Fruit fly (Drosophila melanogaster) whole organism, embryonic: ENCODE data around the gene Rpt4.
A peak's percentile ranks its signal among the peaks of the same experiment; 100 is the strongest.

Source experiments
- Bdp1 ChIP-seq: fragments of 200-800 bp; sonication (Bioruptor generic); optimal IDR thresholded peaks from 3 replicates; lab custom pipeline; 2016; ENCODE audit warnings: missing biosample characterization, missing genetic modification characterization
- CG10565 ChIP-seq: fragments of 200-800 bp; sonication (Bioruptor generic); optimal IDR thresholded peaks from 3 replicates; lab custom pipeline; 2016; ENCODE audit warnings: missing biosample characterization, mild to moderate bottlenecking, missing genetic modification characterization
- CG11085 ChIP-seq: fragments of 200-800 bp; sonication (Bioruptor generic); IDR thresholded peaks from 2 replicates; pipeline ENCODE4 v1.3.6; 2022; ENCODE audit warnings: missing biosample characterization, missing genetic modification characterization
- CG11456 ChIP-seq: fragments of 200-800 bp; sonication (Bioruptor generic); IDR thresholded peaks from 3 replicates; pipeline ENCODE4 v1.3.6; 2022; ENCODE audit warnings: missing biosample characterization, missing genetic modification characterization
- CG11696 ChIP-seq: fragments of 200-800 bp; sonication (Bioruptor generic); IDR thresholded peaks from 2 replicates; pipeline ENCODE4 v1.3.6; 2022; ENCODE audit warnings: missing biosample characterization, missing genetic modification characterization
- CG12219 ChIP-seq: fragments of 200-800 bp; sonication (Bioruptor generic); optimal IDR thresholded peaks from 3 replicates; lab custom pipeline; 2018; ENCODE audit warnings: missing biosample characterization, mild to moderate bottlenecking, missing genetic modification characterization
- CG13123 ChIP-seq: fragments of 200-800 bp; sonication (Bioruptor generic); optimal IDR thresholded peaks from 2 replicates; lab custom pipeline; 2016; ENCODE audit warnings: missing biosample characterization, missing genetic modification characterization
- CG13624 ChIP-seq: fragments of 200-800 bp; sonication (Bioruptor generic); optimal IDR thresholded peaks from 2 replicates; lab custom pipeline; 2016; ENCODE audit warnings: missing biosample characterization, missing genetic modification characterization
- CG14667 ChIP-seq: fragments of 200-800 bp; sonication (Bioruptor generic); IDR thresholded peaks from 2 replicates; pipeline ENCODE4 v1.3.6; 2022; ENCODE audit warnings: missing biosample characterization, missing genetic modification characterization
- CG17802 ChIP-seq: fragments of 200-800 bp; sonication (Bioruptor generic); optimal IDR thresholded peaks from 2 replicates; lab custom pipeline; 2018; ENCODE audit warnings: missing biosample characterization, mild to moderate bottlenecking, missing genetic modification characterization, moderate library complexity
- CG32767 ChIP-seq: fragments of 200-800 bp; sonication (Bioruptor generic); IDR thresholded peaks from 2 replicates; pipeline ENCODE4 v1.3.6; 2022; ENCODE audit warnings: missing biosample characterization, missing genetic modification characterization
- CG4360 ChIP-seq: fragments of 200-800 bp; sonication (Bioruptor generic); IDR thresholded peaks from 2 replicates; pipeline ENCODE4 v1.3.6; 2022; ENCODE audit warnings: missing biosample characterization, missing genetic modification characterization
- CG43689 ChIP-seq: fragments of 200-800 bp; sonication (Bioruptor generic); IDR thresholded peaks from 2 replicates; pipeline ENCODE4 v1.3.6; 2022; ENCODE audit warnings: missing biosample characterization, missing genetic modification characterization
- CG6272 ChIP-seq: fragments of 200-800 bp; sonication (Bioruptor generic); IDR thresholded peaks from 2 replicates; pipeline ENCODE4 v1.3.6; 2022; ENCODE audit warnings: missing biosample characterization, missing genetic modification characterization
- CG8944 ChIP-seq: fragments of 200-800 bp; sonication (Bioruptor generic); optimal IDR thresholded peaks from 3 replicates; lab custom pipeline; 2016; ENCODE audit warnings: missing biosample characterization, missing genetic modification characterization
- CG9797 ChIP-seq: fragments of 200-800 bp; sonication (Bioruptor generic); optimal IDR thresholded peaks from 3 replicates; lab custom pipeline; 2018; ENCODE audit warnings: missing biosample characterization, mild to moderate bottlenecking, missing genetic modification characterization
- CG9817 ChIP-seq: fragments of 200-800 bp; sonication (Bioruptor generic); optimal IDR thresholded peaks from 2 replicates; lab custom pipeline; 2018; ENCODE audit warnings: missing biosample characterization, mild to moderate bottlenecking, missing genetic modification characterization, moderate library complexity
- CG9876 ChIP-seq: fragments of 200-800 bp; sonication (Bioruptor generic); optimal IDR thresholded peaks from 2 replicates; lab custom pipeline; 2016; ENCODE audit warnings: missing biosample characterization, missing genetic modification characterization
- Dip3 ChIP-seq: fragments of 200-800 bp; sonication (Bioruptor generic); optimal IDR thresholded peaks from 3 replicates; lab custom pipeline; 2016; ENCODE audit warnings: missing biosample characterization, missing genetic modification characterization
- Fer3 ChIP-seq: fragments of 200-800 bp; sonication (Bioruptor generic); optimal IDR thresholded peaks from 2 replicates; lab custom pipeline; 2018; ENCODE audit warnings: missing biosample characterization, mild to moderate bottlenecking, missing genetic modification characterization, moderate library complexity
- Meics ChIP-seq: fragments of 200-800 bp; sonication (Bioruptor generic); optimal IDR thresholded peaks from 2 replicates; lab custom pipeline; 2017; ENCODE audit warnings: missing biosample characterization, mild to moderate bottlenecking, missing genetic modification characterization
- NC2α ChIP-seq: fragments of 200-800 bp; sonication (Bioruptor generic); optimal IDR thresholded peaks from 2 replicates; lab custom pipeline; 2016; ENCODE audit warnings: missing biosample characterization, missing genetic modification characterization
- Sin3A ChIP-seq: fragments of >200 bp; optimal IDR thresholded peaks from 2 replicates; lab custom pipeline; 2018
- Stat92E ChIP-seq, 3 experiments: fragments of >200 bp in 2 of 3; fragments of 200-800 bp in 1 of 3; sonication (Bioruptor generic) in 1 of 3; optimal IDR thresholded peaks; 2 replicates each; lab custom pipeline; 2017 to 2019; ENCODE audit warnings: missing biosample characterization in 3 of 3, missing genetic modification characterization in 3 of 3, mild to moderate bottlenecking in 1 of 3, moderate library complexity in 1 of 3
- Usf ChIP-seq: fragments of 200-800 bp; sonication (Bioruptor generic); optimal IDR thresholded peaks from 2 replicates; lab custom pipeline; 2017; ENCODE audit warnings: missing genotype, missing biosample characterization, missing genetic modification characterization
- ab ChIP-seq: fragments of 200-800 bp; sonication (Bioruptor generic); optimal IDR thresholded peaks from 2 replicates; lab custom pipeline; 2016; ENCODE audit warnings: missing biosample characterization, missing genetic modification characterization
- al ChIP-seq: fragments of 200-800 bp; sonication (Bioruptor generic); IDR thresholded peaks from 2 replicates; pipeline ENCODE4 v1.3.6; 2022; ENCODE audit warnings: missing biosample characterization, missing genetic modification characterization
- cato ChIP-seq: fragments of 200-800 bp; sonication (Bioruptor generic); optimal IDR thresholded peaks from 2 replicates; lab custom pipeline; 2016; ENCODE audit warnings: missing biosample characterization, missing genetic modification characterization, borderline replicate concordance
- crp ChIP-seq, 2 experiments: fragments of 200-800 bp; sonication (Bioruptor generic); optimal IDR thresholded peaks; 2 replicates in 1 of 2; 3 replicates in 1 of 2; lab custom pipeline; 2017; ENCODE audit warnings: missing biosample characterization in 2 of 2, missing genetic modification characterization in 2 of 2, mild to moderate bottlenecking in 1 of 2, moderate library complexity in 1 of 2
- dm ChIP-seq: fragments of 200-800 bp; sonication (Bioruptor generic); optimal IDR thresholded peaks from 3 replicates; lab custom pipeline; 2016; ENCODE audit warnings: missing biosample characterization, missing genetic modification characterization
- emc ChIP-seq: fragments of 200-800 bp; sonication (Bioruptor generic); optimal IDR thresholded peaks from 2 replicates; lab custom pipeline; 2016; ENCODE audit warnings: missing biosample characterization, missing genetic modification characterization
- en ChIP-seq: fragments of 200-800 bp; sonication (Bioruptor generic); optimal IDR thresholded peaks from 2 replicates; lab custom pipeline; 2016; ENCODE audit warnings: missing biosample characterization, missing genetic modification characterization
- gsb-n ChIP-seq: fragments of 200-800 bp; sonication (Bioruptor generic); optimal IDR thresholded peaks from 3 replicates; lab custom pipeline; 2018; ENCODE audit warnings: missing biosample characterization, mild to moderate bottlenecking, missing genetic modification characterization
- kay ChIP-seq: fragments of 200-800 bp; sonication (Bioruptor generic); optimal IDR thresholded peaks from 2 replicates; lab custom pipeline; 2016; ENCODE audit warnings: missing biosample characterization, missing genetic modification characterization
- ken ChIP-seq: fragments of 200-800 bp; sonication (Bioruptor generic); IDR thresholded peaks from 3 replicates; pipeline ENCODE4 v1.3.6; 2022; ENCODE audit warnings: missing biosample characterization, missing genetic modification characterization
- klu ChIP-seq: fragments of 200-800 bp; sonication (Bioruptor generic); IDR thresholded peaks from 2 replicates; pipeline ENCODE4 v1.3.6; 2022; ENCODE audit warnings: missing biosample characterization, missing genetic modification characterization
- nerfin-2 ChIP-seq: fragments of 200-800 bp; sonication (Bioruptor generic); IDR thresholded peaks from 2 replicates; pipeline ENCODE4 v1.3.6; 2022; ENCODE audit warnings: missing biosample characterization, missing genetic modification characterization; ENCODE audit not compliant: partially characterized antibody
- pb ChIP-seq: fragments of 200-800 bp; sonication (Bioruptor generic); optimal IDR thresholded peaks from 3 replicates; lab custom pipeline; 2016; ENCODE audit warnings: missing biosample characterization, missing genetic modification characterization
- pnt ChIP-seq: fragments of 200-800 bp; sonication (Bioruptor generic); optimal IDR thresholded peaks from 3 replicates; lab custom pipeline; 2016; ENCODE audit warnings: missing biosample characterization, missing genetic modification characterization
- prd ChIP-seq, 3 experiments: fragments of >200 bp in 2 of 3; fragments of 200-800 bp in 1 of 3; sonication (Bioruptor generic) in 1 of 3; optimal IDR thresholded peaks in 2 of 3; IDR thresholded peaks in 1 of 3; 2 replicates in 2 of 3; 3 replicates in 1 of 3; pipeline versions ENCODE4 v1.3.6 to Lab custom; 2017 to 2022; ENCODE audit warnings: missing biosample characterization in 1 of 3, missing genetic modification characterization in 1 of 3
- pros ChIP-seq: fragments of 200-800 bp; sonication (Bioruptor generic); optimal IDR thresholded peaks from 3 replicates; lab custom pipeline; 2019; ENCODE audit warnings: missing biosample characterization, mild to moderate bottlenecking, missing genetic modification characterization, moderate library complexity
- salm ChIP-seq: fragments of 200-800 bp; sonication (Bioruptor generic); optimal IDR thresholded peaks from 2 replicates; lab custom pipeline; 2018; ENCODE audit warnings: missing biosample characterization, mild to moderate bottlenecking, missing genetic modification characterization
- sim ChIP-seq: fragments of 200-800 bp; sonication (Bioruptor generic); IDR thresholded peaks from 2 replicates; pipeline ENCODE4 v1.3.6; 2022; ENCODE audit warnings: missing biosample characterization, missing genetic modification characterization
- sima ChIP-seq: fragments of 200-800 bp; sonication (Bioruptor generic); optimal IDR thresholded peaks from 2 replicates; lab custom pipeline; 2016; ENCODE audit warnings: missing biosample characterization, missing genetic modification characterization
- slp2 ChIP-seq: fragments of 200-800 bp; sonication (Bioruptor generic); optimal IDR thresholded peaks from 2 replicates; lab custom pipeline; 2016; ENCODE audit warnings: missing biosample characterization, missing genetic modification characterization
- sug ChIP-seq: fragments of 200-800 bp; optimal IDR thresholded peaks from 2 replicates; lab custom pipeline; 2019; ENCODE audit warnings: missing biosample characterization, mild to moderate bottlenecking, missing genetic modification characterization, moderate library complexity
- tgo ChIP-seq: fragments of 200-800 bp; sonication (Bioruptor generic); IDR thresholded peaks from 3 replicates; pipeline ENCODE4 v1.3.6; 2022; ENCODE audit warnings: missing biosample characterization, missing genetic modification characterization
- tio ChIP-seq: fragments of 200-800 bp; sonication (Bioruptor generic); optimal IDR thresholded peaks from 2 replicates; lab custom pipeline; 2017; ENCODE audit warnings: missing biosample characterization, missing genetic modification characterization, inconsistent platforms
- toy ChIP-seq: fragments of 200-800 bp; sonication (Bioruptor generic); IDR thresholded peaks from 2 replicates; pipeline ENCODE4 v1.3.6; 2022; ENCODE audit warnings: missing biosample characterization, missing genetic modification characterization
- yki ChIP-seq: fragments of >200 bp; optimal IDR thresholded peaks from 3 replicates; lab custom pipeline; 2018
- zfh1 ChIP-seq: fragments of 200-800 bp; sonication (Bioruptor generic); IDR thresholded peaks from 3 replicates; pipeline ENCODE4 v1.3.6; 2022; ENCODE audit warnings: missing biosample characterization, missing genetic modification characterization

The Rpt4 gene

dm6 chrX:6339970-6340548, 49.0 kb upstream of the Rpt4 start (continued):
- TF ChIP-seq CG11085 (GFP tag; lab: Robert Waterston, UW) (peak; percentile 28; the same call in 1 of the 2 replicates), CG10565 (GFP tag; lab: Kevin White, UChicago) (no peak), yki (no peak), CG13123 (GFP tag; lab: Kevin White, UChicago) (no peak), tio (GFP tag; lab: Kevin White, UChicago) (peak; percentile 5), pb (GFP tag; lab: Kevin White, UChicago) (peak; percentile 28), sug (no peak), gsb-n (tag; lab: Kevin White, UChicago) (peak; percentile 56), prd (optimal IDR thresholded peaks at IDR 0.05; lab: Kevin White, UChicago) (no peak), prd (GFP tag; IDR thresholded peaks at IDR 0.05; lab: Robert Waterston, UW) (peak; percentile 68; the same call in 2 of the 3 replicates), klu (peak; percentile 50), pros (GFP tag; lab: Kevin White, UChicago) (no peak), slp2 (GFP tag; lab: Kevin White, UChicago) (no peak), toy (GFP tag; lab: Robert Waterston, UW) (no peak), Dip3 (GFP tag; lab: Kevin White, UChicago) (peak; percentile 51), CG8944 (GFP tag; lab: Kevin White, UChicago) (no peak), CG9797 (GFP tag; lab: Kevin White, UChicago) (no peak), dm (GFP tag; lab: Kevin White, UChicago) (peak; percentile 23), CG11456 (GFP tag; lab: Robert Waterston, UW) (peak; percentile 54; the same call in 1 of the 3 replicates), CG9817 (tag; lab: Kevin White, UChicago) (peak; percentile 63), crp (GFP tag; optimal IDR thresholded peaks at IDR 0.05; lab: Kevin White, UChicago) (no peak), kay (GFP tag; lab: Kevin White, UChicago) (no peak), tgo (GFP tag; lab: Robert Waterston, UW) (peak; percentile 68), Meics (GFP tag; lab: Kevin White, UChicago) (no peak), CG11696 (GFP tag; lab: Robert Waterston, UW) (0 out of 2 replicates have a peak, but pooled peaks have one; percentile 29), en (no peak), ken (GFP tag; lab: Robert Waterston, UW) (0 out of 3 replicates have a peak, but pooled peaks have one; percentile 46), CG43689 (GFP tag; lab: Robert Waterston, UW) (no peak), Usf (GFP tag; lab: Kevin White, UChicago) (no peak), zfh1 (GFP tag; lab: Robert Waterston, UW) (peak; percentile 73), Bdp1 (GFP tag; lab: Kevin White, UChicago) (no peak), nerfin-2 (GFP tag; lab: Robert Waterston, UW) (no peak), CG6272 (GFP tag; lab: Robert Waterston, UW) (no peak), CG4360 (peak; percentile 43; the same call in 1 of the 2 replicates), sima (GFP tag; lab: Kevin White, UChicago) (no peak), pnt (GFP tag; lab: Kevin White, UChicago) (peak; percentile 34), al (peak; percentile 41; the same call in 1 of the 2 replicates), CG14667 (GFP tag; lab: Robert Waterston, UW) (peak; percentile 47; the same call in 1 of the 2 replicates), Stat92E (GFP tag; optimal IDR thresholded peaks at IDR 0.05; lab: Kevin White, UChicago) (no peak), ab (no peak), Sin3A (lab: Kevin White, UChicago) (no peak), emc (GFP tag; lab: Kevin White, UChicago) (no peak), CG9876 (GFP tag; lab: Kevin White, UChicago) (no peak), cato (no peak), CG12219 (GFP tag; lab: Kevin White, UChicago) (peak; percentile 26), CG17802 (tag; lab: Kevin White, UChicago) (peak; percentile 38), CG13624 (GFP tag; lab: Kevin White, UChicago) (peak; percentile 22), salm (tag; lab: Kevin White, UChicago) (peak; percentile 38), CG32767 (GFP tag; lab: Robert Waterston, UW) (peak; percentile 66; the same call in 1 of the 2 replicates), Fer3 (tag; lab: Kevin White, UChicago) (peak; percentile 57), NC2α (GFP tag; lab: Kevin White, UChicago) (no peak), sim (GFP tag; lab: Robert Waterston, UW) (peak; percentile 18; the same call in 1 of the 2 replicates)
